Worm (Caenorhabditis elegans): ENCODE measurements around the gene D1005.10.
A peak's percentile ranks its signal among the peaks of the same experiment; 100 is the strongest.

ce11 chrX:1446593-1447141 lies 39.3 kb downstream of the D1005.10 start, which contains the start of gene zfp-3:
- TF ChIP-seq elt-3 (tag; optimal IDR thresholded peaks at IDR 0.05) (no peak), blmp-1 (tag; optimal IDR thresholded peaks at IDR 0.05) (no peak), drap-1 (GFP tag; optimal IDR thresholded peaks at IDR 0.05) (peak; percentile 45)
